Worm (Caenorhabditis elegans): ENCODE measurements around the gene mlt-7.

- TF ChIP-seq F37B4.10 (GFP tag; IDR thresholded peaks at IDR 0.05): no peak
- no peak for TF ChIP-seq hmg-20 (GFP tag; IDR thresholded peaks at IDR 0.05)
- no peak for TF ChIP-seq sea-2 (GFP tag; IDR thresholded peaks at IDR 0.05)
- TF ChIP-seq let-526 (GFP tag; IDR thresholded peaks at IDR 0.05): no peak
- TF ChIP-seq lsy-27 (tag; optimal IDR thresholded peaks at IDR 0.05; ENCODE audit: borderline replicate concordance, insufficient read depth): no peak
Measured at ce11 chrII:4424807-4425206, 32.0 kb downstream of the mlt-7 start, which contains the start of the genes dcaf-13 and toe-1.

Measured in whole organism, young adult.